Fruit fly (Drosophila melanogaster) whole organism, larva: ENCODE data around the gene ArfGAP1.

Experiments used
- noc ChIP-seq: fragments of 200-800 bp; sonication (Bioruptor generic); optimal IDR thresholded peaks from 3 replicates; lab custom pipeline; 2019; ENCODE audit warnings: missing biosample characterization, mild to moderate bottlenecking, missing genetic modification characterization, moderate library complexity

Gene ArfGAP1

DNA sequence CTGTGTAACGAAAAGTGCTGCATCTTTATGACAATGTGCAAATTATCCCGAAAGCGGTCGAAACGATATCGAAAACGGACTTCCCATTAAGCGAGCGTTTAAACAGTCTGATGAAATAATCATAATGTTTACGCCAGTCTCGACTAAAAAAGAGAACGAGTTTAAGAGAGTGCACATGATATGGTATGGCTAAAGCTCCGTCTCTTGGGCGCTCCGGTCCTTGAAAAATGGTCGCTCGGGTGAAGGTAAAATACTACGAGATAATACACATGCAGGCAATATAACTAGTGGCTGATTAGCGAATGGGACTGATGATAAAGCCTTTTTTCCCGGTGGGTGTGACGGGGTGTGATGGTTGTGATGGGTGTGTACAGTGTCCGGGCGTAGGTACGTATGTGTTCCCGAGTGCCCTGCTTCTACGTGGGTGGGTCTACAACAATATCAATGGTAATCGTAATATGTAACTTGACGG is 6.1 kb downstream of the ArfGAP1 start:
- TF ChIP-seq noc (tag; lab: Kevin White, UChicago), result no peak

DNA sequence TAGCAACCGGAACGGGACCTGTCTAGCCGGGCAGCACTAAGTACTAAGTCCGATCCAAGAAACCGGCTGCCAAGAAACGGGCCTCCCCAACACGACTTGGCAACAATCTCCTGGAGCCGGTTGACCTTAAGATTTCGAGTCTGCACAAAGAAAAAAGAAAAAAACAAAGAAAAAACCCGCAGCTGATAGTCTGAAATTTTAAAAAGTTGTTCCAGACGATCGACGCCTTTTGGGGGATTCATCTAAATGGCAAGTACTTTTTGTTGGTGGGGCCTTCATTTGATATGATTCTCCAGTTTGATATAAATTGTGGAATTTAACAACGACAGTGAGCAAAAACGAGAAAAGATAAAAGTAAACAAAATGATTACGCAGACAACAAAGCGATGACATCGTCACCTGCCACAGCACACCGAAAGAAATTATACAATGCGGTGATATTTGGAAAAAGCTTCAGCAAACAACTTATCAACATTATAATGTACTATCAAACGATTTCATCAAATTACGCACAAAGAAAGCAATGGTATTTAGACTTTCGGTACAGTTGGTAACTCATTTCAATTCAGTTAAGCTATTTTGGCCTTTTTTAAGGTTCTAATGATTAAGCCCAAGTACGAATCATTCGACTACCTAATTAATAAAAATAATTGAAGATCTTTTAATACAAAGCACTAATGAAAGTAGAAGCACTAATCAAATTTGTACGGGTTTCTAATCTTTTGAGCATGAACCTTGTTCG is 6.7 kb downstream of the ArfGAP1 start:
- TF ChIP-seq noc (tag; lab: Kevin White, UChicago), result peak; percentile 51

DNA sequence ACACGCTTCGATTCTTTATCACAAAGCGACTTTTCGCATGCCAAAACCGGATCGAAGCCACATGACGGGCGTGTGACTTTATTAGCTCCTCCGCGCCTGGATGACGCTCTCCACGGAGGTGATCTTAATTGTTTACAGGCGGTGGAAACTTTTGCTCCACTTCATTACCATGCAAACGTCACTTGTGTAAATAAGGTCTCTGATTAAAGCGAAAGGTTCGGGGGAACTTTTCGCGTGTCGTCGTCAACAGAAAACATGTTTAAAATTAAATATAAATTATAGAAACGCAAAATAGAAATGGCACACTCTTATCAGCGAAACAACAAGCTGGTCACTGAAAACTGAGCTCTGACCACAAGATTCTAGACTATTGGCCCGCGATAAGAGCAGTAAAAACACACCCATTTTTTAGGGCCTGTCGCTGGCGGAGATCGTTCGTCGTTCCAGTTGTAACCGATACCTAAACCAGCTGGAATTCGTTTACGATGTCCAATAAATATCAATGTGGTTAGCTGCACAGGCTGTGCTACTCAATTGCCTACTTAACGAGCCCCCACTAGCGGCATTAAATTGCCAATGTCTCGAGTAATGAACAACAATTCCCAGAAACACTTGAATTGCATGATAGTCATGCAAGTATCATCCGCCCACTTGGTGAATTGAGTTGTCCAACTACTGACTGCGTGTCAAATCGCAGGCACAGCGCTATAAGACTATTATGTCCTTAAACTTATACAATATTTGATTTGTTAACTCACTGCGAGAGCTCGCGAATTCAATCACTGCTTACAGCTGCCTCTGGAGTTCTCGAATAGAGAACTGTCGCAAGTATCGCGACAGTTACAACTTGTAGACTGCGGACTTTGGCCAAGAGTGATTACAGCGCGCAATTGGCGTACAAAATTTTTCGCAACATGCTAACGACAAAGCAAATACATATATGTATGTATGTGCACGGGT is 7.8 kb downstream of the ArfGAP1 start:
- TF ChIP-seq noc (tag; lab: Kevin White, UChicago), result peak; percentile 45

DNA sequence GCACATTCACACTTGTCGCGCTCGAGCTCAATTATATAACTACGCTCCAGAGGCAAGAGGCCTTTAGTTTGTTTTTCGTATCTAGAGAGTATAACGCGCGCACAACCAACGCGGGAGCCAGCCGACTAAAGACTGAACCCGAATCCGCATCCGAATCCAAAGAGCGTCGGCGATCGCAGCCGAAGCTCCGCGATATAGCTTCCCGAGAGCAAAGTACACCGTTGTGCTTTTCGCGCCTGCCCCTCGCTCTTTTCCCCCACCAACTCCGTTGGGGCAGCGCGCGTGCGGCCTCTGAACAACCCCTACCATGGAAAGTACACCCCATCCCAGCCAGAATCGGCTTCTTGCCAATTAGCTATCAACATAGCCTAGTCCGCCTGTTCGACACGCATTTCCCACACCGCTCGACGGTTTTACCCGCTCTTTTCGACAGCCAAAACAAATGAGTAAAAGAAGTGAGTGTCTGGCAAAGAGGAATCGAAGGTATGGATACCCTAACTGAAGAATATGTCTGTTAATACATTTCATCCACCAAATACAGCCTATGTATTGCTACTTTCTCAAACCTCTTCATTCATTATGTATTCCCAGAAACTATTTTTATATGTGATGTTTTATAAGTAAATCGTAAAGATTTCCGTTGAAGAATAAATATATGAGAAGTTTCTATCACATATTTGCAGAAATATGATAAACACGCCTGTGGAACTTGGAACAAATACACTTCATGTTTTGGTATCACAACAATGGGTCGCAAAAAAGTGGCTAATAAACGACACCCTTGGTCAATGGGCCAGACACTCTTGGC is 8.7 kb downstream of the ArfGAP1 start:
- TF ChIP-seq noc (tag; lab: Kevin White, UChicago), result peak; percentile 55

DNA sequence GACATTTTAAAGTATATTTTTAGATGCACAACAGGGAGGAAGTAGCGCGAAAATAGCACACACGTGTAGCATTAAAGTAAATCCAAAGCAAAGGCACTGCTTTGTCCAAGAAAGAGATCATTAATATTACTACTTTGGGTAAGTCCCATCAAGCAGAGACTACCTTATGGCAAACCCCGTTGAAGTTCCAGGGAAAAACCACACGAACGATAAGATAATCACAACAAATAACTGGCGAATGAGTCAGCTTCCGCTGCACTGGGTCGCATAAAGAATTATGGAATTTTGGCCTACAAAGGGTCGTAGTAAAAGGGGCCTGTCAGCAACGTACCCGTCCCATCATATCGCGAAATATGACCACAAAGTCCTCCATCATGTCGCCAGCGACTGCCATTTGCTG is 9.6 kb downstream of the ArfGAP1 start:
- TF ChIP-seq noc (tag; lab: Kevin White, UChicago), result no peak

DNA sequence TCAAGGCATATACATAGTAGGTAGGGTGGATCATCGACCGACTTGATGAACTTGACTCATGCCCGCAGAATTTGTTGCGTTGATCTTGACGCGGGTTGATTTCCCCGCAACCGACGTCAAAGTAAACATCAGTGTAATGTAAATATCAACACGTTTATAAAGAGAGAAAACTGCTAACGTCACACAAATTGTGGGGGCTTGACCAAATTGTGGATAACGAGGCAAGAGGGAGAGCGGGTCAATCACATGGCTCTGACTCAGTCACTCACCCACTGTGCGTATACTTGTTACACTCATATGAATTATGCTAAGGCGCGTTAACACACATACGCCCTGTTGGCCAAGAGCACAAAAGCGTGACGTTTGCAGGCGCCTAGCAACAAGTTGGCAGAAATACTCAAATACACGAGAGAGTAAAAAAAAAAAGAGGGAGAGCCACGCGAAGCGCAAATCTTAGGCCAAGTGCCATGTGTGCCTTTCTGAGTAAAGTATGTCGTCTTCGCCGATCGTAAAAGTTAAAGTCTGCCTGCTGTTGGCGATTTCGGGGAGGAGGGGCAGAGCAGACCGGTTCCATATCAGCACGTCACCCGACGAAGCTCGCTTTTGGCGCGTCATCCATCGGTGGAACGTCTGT is 10.3 kb downstream of the ArfGAP1 start:
- peak; percentile 67 for TF ChIP-seq noc (tag; lab: Kevin White, UChicago)

DNA sequence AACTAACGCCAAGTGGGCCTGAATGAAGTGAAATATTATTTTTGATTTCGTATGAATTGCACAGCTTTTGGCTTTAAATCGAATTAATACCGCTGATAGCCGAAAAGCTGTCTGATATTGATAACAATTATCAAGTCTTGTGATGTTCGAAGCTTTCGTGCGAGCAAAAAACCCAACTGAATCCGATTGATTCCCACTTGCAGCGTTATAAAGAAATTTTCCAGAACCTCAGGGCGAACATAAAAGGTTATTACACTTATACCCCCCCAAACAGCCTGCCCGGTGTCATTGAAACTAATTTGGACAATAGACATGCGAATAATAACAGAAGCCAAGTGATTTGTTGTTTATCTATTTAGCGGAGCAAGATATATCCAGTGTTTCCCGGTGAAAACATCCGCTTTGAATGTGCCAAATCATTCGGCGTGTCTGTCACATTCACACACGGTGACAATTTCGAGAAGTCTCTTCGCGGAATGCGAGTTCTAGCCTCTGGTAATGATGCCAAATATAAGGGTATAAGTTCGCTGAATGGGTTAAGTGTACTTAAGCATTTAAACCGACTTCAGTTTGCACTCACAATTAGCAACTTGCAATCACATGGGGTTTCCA is 11.4 kb downstream of the ArfGAP1 start:
- TF ChIP-seq noc (tag; lab: Kevin White, UChicago), result no peak

DNA sequence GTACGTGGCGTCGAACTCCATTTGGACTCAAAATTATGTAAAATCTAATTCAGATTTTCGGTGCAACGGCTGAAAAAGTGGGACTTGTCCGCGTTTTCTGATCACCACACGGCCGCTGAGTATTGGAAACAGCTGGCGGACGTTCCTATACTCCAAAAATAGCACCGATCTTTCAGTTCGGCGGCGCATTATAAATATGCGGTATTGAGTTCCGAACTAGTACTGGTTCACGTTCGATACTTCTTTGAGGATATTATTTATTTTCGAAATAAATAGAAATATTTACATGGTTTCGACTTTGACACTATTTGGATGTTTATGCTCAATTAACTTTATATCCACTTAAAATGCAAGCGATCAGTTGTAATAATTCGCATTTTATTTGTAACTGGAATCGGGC is 15.6 kb downstream of the ArfGAP1 start, which contains the start of gene Smyd4-2:
Smyd4-2 (minus strand) TSS at position 136 of the 400 bp plus-strand sequence.
- no peak for TF ChIP-seq noc (tag; lab: Kevin White, UChicago)

DNA sequence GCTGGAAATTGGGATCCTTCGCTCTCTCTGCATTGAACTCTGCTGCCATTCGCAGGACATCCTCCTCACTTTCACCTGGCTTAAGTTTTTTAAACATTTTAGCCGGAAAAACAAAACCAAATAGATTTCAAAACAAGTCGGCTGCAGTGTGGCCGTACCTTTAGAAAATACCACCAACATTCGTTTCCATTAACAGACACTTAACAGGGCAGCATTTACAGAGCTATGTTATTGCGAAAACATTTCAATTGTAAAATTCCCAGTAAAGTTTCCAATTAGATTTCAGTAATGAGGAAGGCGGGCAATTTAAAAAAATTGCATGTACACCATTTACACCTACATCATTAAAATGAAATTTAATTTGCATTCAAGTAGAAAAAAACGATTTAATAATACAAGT is 18.2 kb downstream of the ArfGAP1 start, which contains the start of gene CG32104:
CG32104 (minus strand) TSS at position 152 of the 400 bp plus-strand sequence.
- no peak for TF ChIP-seq noc (tag; lab: Kevin White, UChicago)

DNA sequence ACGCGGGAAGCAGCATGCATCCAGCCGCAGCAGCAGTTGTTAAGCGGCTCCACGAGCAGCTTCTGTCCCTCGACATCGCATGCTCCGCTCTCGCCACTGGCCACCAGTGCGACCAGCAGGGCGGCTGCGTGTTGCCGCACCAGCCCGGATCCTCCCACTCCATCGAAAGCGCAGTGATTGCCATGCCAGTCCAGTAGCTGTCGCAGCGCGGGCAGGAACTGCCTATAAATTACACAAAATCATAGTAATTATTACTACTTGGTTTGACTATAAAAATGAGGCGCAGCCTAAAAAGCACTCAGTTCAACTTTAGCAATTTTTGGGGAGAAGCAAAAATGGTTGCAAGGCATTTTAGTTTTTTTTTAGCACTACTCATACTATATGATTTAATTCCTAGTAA is 21.5 kb downstream of the ArfGAP1 start, which contains the start of gene Obp69a:
Obp69a (plus strand) TSS at position 301 of the 400 bp plus-strand sequence.
- TF ChIP-seq noc (tag; lab: Kevin White, UChicago), result no peak

DNA sequence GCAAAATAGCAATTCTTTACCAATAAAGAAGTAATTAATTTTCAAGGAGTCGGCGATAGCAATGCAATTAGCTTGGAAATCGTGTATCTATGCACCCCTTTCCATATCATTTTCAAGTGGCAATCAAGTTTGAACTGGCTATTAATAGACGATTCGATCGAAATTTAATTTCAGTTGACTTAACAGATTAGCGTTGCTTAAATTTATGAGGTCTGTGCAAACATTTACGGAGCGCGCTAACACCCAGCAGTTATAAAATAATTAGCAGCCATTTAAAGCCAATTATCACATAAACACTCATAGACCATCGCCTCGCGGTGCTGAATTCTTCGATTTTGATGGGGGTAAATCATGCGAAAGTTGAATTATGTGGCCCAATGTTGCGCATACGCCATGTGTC is 24.6 kb downstream of the ArfGAP1 start:
- TF ChIP-seq noc (tag; lab: Kevin White, UChicago), result no peak

DNA sequence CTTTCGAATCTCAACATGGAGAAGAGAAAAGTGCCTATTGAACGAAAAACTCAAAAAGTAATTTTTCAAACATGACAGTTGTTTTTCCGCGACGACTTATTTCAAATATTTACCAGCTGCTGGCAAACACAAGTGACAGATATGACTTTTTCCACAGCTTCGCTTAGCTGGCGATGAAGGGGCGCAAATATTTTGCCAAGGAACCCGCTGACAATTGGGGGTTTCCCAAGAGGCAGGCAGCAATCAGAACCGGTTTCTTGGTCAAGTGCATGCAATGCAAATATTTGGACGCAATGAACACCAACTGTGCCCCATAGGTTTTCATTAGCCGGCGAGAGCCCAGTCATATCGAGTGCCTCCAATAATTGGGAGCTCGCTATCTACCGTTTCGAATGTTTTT is 25.3 kb downstream of the ArfGAP1 start:
- no peak for TF ChIP-seq noc (tag; lab: Kevin White, UChicago)

DNA sequence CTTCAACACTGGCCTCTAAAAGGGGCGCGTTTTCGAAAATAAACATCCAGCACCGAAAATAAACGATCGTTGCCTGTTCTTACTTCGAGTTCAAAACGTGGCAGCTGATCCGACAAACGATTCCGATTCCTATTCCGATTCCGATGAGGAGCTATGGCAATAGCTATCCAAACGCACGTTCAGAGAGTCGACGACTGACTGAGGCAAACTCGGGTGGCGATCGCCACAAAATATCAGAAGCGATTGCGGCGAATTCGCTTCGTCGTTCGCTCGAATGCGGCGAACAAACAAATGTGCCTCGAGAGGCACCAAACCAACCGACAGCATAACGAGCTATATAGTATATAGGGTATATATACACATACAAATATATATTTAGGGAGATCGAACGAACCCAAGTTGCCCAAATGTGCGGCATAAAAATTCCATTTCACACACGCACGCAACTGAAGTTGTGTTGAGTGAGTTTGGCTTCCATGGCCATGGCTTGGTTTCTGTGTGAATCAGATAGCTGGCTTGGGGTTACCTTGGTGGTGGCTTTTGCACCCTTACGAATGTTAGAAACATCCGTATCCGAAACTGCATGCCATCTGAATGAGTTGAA is 26.0 kb downstream of the ArfGAP1 start, which contains the start of gene Ncc69:
Ncc69 (minus strand) TSS at position 205 of the 604 bp plus-strand sequence.
- TF ChIP-seq noc (tag; lab: Kevin White, UChicago), result no peak

DNA sequence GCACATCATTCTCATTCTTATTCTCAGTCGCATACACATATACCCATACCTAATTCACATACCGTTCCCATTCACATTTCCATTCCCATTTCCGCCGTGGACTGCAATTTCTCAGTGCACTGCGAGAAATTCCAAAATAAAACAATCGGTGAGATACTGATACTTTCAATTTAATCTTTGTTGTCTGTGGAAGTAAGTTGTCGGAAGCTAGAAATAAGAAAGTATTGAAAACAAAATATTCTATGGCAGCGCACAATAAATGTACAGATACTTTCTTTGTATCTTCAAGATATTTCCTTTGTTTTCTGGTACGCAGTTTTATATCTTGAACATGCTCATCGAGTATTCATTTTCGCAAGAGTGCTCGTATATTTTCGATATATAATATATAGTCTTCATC is 29.5 kb downstream of the ArfGAP1 start:
- TF ChIP-seq noc (tag; lab: Kevin White, UChicago), result no peak
